Worm (Caenorhabditis elegans): ENCODE results near the gene cif-1.
A peak's percentile ranks its signal among the peaks of the same experiment; 100 is the strongest.

Gene cif-1

DNA sequence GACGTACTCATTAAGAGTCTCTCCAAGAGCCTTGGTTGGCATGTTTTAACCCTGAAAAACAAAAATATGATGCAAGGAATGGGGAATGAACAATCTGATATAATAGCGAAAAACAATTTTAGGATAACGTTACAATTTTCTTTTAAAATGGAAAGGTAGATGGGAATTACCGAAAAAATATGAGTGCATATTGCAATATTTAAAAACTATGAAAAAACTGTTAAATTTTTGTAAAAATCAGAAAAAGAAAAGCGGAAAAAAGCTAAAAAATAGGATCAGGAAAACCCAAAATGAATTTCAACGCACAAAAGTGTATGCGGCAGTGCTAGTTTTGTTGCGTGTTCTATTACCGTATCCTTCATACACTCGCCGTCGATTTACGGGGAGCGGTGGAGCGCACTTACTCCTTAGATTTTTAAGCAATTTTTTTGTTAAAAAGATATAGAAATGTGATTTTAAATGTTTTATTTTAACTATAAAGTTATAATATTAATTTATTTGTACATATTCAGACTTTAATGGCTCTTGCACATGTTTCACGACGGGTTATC, 39.2 kb upstream of the cif-1 start, which contains the start of the genes rpl-20 and Y17G9B.5 (continued):
- TF ChIP-seq mxl-3 (GFP tag; optimal IDR thresholded peaks at IDR 0.05) (peak; percentile 95), F26F4.8 (GFP tag; conservative IDR thresholded peaks at IDR 0.05) (no peak), saeg-2 (GFP tag; IDR thresholded peaks at IDR 0.05) (peak; percentile 99), ama-1 (optimal IDR thresholded peaks at IDR 0.05) (peak; percentile 92), zip-2 (tag; optimal IDR thresholded peaks at IDR 0.05) (peak; percentile 95), zag-1 (tag; optimal IDR thresholded peaks at IDR 0.05) (peak; percentile 88), dmd-8 (GFP tag; IDR thresholded peaks at IDR 0.05) (peak; percentile 46; the same call in 1 of the 2 replicates), snpc-1.2 (GFP tag; IDR thresholded peaks at IDR 0.05) (peak; percentile 97), mes-2 (tag; optimal IDR thresholded peaks at IDR 0.05; ENCODE audit: poor library complexity, severe bottlenecking) (peak; percentile 99), nhr-42 (GFP tag; IDR thresholded peaks at IDR 0.05) (peak; percentile 99), ztf-7 (tag; optimal IDR thresholded peaks at IDR 0.05) (peak; percentile 96), fos-1 (tag; optimal IDR thresholded peaks at IDR 0.05) (peak; percentile 94), spr-1 (tag; optimal IDR thresholded peaks at IDR 0.05) (peak; percentile 99), madf-9 (GFP tag; conservative IDR thresholded peaks at IDR 0.05) (peak; percentile 98), fkh-10 (GFP tag; optimal IDR thresholded peaks at IDR 0.05) (peak; percentile 100), D1046.2 (GFP tag; IDR thresholded peaks at IDR 0.05) (peak; percentile 97), hlh-11 (tag; optimal IDR thresholded peaks at IDR 0.05) (peak; percentile 100), nhr-6 (tag; optimal IDR thresholded peaks at IDR 0.05) (peak; percentile 99), mdt-29 (GFP tag; IDR thresholded peaks at IDR 0.05) (peak; percentile 97)

DNA sequence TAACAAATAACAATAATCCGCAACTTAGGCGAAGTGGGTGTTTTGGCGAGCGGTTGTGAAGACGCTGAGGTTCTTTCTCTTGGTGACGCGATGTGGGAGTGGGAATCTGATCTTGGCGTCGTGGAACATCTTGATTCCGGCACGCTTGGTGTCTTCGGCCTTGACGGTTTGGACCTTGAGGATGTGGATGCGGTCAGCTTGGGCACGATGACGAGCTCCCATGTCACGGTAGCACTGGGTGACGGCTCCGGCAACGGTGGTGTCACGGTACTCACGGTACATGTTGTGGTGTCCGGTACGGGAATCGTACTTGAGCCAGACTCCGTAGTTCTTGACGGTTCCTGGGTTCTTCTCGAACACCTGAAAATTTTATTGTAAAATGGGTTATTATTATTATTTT, 38.6 kb upstream of the cif-1 start:
- peak; percentile 48; the same call in 1 of the 2 replicates for TF ChIP-seq lim-7 (GFP tag; IDR thresholded peaks at IDR 0.05)
- 0 out of 2 replicates have a peak, but pooled peaks have one; percentile 20 for TF ChIP-seq F44E2.7 (GFP tag; IDR thresholded peaks at IDR 0.05)
- TF ChIP-seq fos-1 (tag; optimal IDR thresholded peaks at IDR 0.05): no peak
- no peak for TF ChIP-seq skn-1 (tag; optimal IDR thresholded peaks at IDR 0.05)
- peak; percentile 29 for TF ChIP-seq aha-1 (tag)
- TF ChIP-seq ceh-44 (GFP tag; IDR thresholded peaks at IDR 0.05): 0 out of 2 replicates have a peak, but pooled peaks have one; percentile 46
- TF ChIP-seq set-16 (GFP tag; IDR thresholded peaks at IDR 0.05): peak; percentile 69
- TF ChIP-seq lin-15B (tag; optimal IDR thresholded peaks at IDR 0.05): no peak

DNA sequence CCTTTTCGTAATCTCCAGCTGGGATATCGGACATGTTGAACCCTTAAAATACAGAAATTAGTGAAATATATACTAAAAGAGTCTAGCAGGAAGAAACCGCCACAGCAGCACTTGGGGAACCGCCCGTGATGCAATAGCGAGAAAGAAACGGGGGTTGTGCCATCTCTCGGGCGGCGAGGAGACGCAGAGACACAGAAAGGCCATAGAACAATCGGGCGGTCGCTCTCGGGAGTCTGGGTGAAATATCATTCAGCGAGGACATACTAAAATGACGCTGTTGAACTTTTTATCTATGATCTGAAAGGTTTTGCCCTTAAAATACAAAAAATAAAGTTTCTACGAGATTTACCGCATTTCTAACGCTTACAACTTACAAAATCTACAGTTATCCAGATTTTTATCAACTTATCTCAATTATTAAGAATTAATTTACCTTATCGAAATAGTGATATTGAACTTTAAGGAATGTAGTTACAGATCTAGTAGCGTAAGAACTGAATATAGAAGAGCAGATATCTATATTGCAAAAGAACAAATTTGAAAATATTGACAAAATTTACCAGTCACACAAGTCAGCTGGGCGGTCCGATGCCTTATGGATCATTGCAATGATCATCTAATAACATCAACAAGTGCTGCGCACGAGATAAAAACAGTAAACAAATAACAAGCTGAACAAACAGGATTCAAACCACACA, 38.0 kb upstream of the cif-1 start, which contains the start of gene cyc-2.1:
Gene cyc-2.1 (minus strand): TSS at position 605 of the 698 bp plus-strand sequence.
- TF ChIP-seq dve-1 (tag; optimal IDR thresholded peaks at IDR 0.05; ENCODE audit: insufficient read depth) (peak; percentile 62), D1046.2 (GFP tag; IDR thresholded peaks at IDR 0.05) (no peak), lin-13 (GFP tag; optimal IDR thresholded peaks at IDR 0.05) (peak; percentile 36), mes-2 (tag; optimal IDR thresholded peaks at IDR 0.05; ENCODE audit: poor library complexity, severe bottlenecking) (peak; percentile 76), dmd-8 (GFP tag; IDR thresholded peaks at IDR 0.05) (0 out of 2 replicates have a peak, but pooled peaks have one; percentile 54), attf-4 (tag; optimal IDR thresholded peaks at IDR 0.05) (no peak), lin-39 (tag; optimal IDR thresholded peaks at IDR 0.05) (no peak), unc-39 (tag; optimal IDR thresholded peaks at IDR 0.05) (no peak), madf-9 (GFP tag; conservative IDR thresholded peaks at IDR 0.05) (peak; percentile 54; the same call in 1 of the 2 replicates), ces-1 (GFP tag; optimal IDR thresholded peaks at IDR 0.05) (no peak), daf-12 (tag; optimal IDR thresholded peaks at IDR 0.05) (no peak), Y48G9A.11 (GFP tag; IDR thresholded peaks at IDR 0.05) (peak; percentile 28; the same call in 1 of the 2 replicates), egl-43 (GFP tag; IDR thresholded peaks at IDR 0.05) (peak; percentile 84), rbr-2 (tag; optimal IDR thresholded peaks at IDR 0.05) (peak; percentile 68), lin-29 (GFP tag; IDR thresholded peaks at IDR 0.05) (no peak), ZK337.2 (GFP tag; IDR thresholded peaks at IDR 0.05) (no peak), F49E8.2 (tag; optimal IDR thresholded peaks at IDR 0.05; ENCODE audit: borderline replicate concordance) (peak; percentile 85), ceh-20 (GFP tag; IDR thresholded peaks at IDR 0.05) (no peak), ztf-7 (tag; optimal IDR thresholded peaks at IDR 0.05) (no peak), spr-3 (GFP tag; optimal IDR thresholded peaks at IDR 0.05) (no peak), dmd-6 (GFP tag; IDR thresholded peaks at IDR 0.05) (peak; percentile 63), egl-27 (tag; optimal IDR thresholded peaks at IDR 0.05) (no peak), zip-11 (GFP tag; IDR thresholded peaks at IDR 0.05) (no peak), nhr-42 (GFP tag; IDR thresholded peaks at IDR 0.05) (no peak), ama-1 (optimal IDR thresholded peaks at IDR 0.05) (peak; percentile 78), nhr-76 (tag; optimal IDR thresholded peaks at IDR 0.05) (no peak), nhr-10 (tag; optimal IDR thresholded peaks at IDR 0.05) (peak; percentile 76), nhr-111 (GFP tag; optimal IDR thresholded peaks at IDR 0.05) (no peak)
